Worm (Caenorhabditis elegans): ENCODE data around the gene jmjd-5.

The jmjd-5 gene

DNA sequence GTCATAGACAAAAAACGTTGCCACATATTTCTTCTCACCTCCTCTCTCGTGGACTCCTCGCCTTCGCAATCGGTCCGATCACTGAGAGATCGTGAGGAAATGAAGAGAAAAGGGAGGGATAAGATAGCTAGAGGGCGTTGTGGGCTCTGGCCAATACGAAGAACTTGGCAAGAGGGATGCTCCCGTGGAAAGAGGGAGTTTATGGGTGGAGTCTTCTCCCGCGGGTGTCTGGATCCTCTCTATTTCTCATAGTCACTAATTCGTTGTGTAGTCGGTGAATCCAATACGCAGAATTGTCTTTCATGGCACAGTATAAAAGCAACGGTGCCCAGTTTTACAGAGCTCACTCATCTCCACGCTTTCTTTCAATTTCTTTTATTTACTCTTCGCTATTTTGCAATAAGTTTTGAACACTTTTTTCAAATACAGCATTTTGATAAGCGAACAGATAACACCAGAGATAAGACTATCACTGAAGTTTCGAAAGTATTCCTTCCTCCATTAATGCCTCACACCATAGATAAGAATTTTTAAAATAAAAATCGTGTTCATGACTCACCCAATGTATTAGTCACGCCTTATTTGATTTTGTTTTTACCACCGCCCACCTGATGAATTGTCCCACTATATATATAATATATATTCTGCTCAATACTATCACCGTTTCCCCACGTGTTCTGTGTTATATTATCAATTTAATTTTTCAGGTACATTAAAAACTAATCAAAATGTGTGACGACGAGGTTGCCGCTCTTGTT is 46.8 kb upstream of the jmjd-5 start, which contains the start of gene act-1:
TSS of gene act-1 (plus strand) at position 708 of the 758 bp plus-strand sequence.
- no peak for TF ChIP-seq Y67H2A.10 (GFP tag; conservative IDR thresholded peaks at IDR 0.05)
- no peak for TF ChIP-seq pha-4 (tag; optimal IDR thresholded peaks at IDR 0.05)
- TF ChIP-seq hlh-12 (tag; optimal IDR thresholded peaks at IDR 0.05) = no peak
- no peak for TF ChIP-seq bed-2 (GFP tag; IDR thresholded peaks at IDR 0.05)
- TF ChIP-seq cebp-1 (GFP tag; IDR thresholded peaks at IDR 0.05) = no peak
- TF ChIP-seq cebp-1 (tag; optimal IDR thresholded peaks at IDR 0.05) = peak; percentile 7
- TF ChIP-seq ama-1 (optimal IDR thresholded peaks at IDR 0.05) = no peak
- no peak for TF ChIP-seq ama-1 (GFP tag; optimal IDR thresholded peaks at IDR 0.05)
- TF ChIP-seq zfh-2 (GFP tag; conservative IDR thresholded peaks at IDR 0.05) = peak; percentile 83
- TF ChIP-seq ZK185.1 (tag; optimal IDR thresholded peaks at IDR 0.05; ENCODE audit: poor library complexity, severe bottlenecking) = no peak
- TF ChIP-seq hmg-1.2 (GFP tag; IDR thresholded peaks at IDR 0.05) = peak; percentile 23; the same call in 1 of the 2 replicates
- peak; percentile 20 for TF ChIP-seq nhr-80 (tag; optimal IDR thresholded peaks at IDR 0.05)
- TF ChIP-seq somi-1 (GFP tag; optimal IDR thresholded peaks at IDR 0.05) = no peak
- peak; percentile 4 for TF ChIP-seq ceh-27 (GFP tag; optimal IDR thresholded peaks at IDR 0.05)
- TF ChIP-seq K11D2.4 (GFP tag; IDR thresholded peaks at IDR 0.05) = no peak
- TF ChIP-seq pbrm-1 (GFP tag; IDR thresholded peaks at IDR 0.05) = 0 out of 2 replicates have a peak, but pooled peaks have one; percentile 40
- no peak for TF ChIP-seq nfya-1 (tag; optimal IDR thresholded peaks at IDR 0.05; ENCODE audit: borderline replicate concordance, insufficient read depth)
- peak; percentile 33; the same call in 1 of the 2 replicates for TF ChIP-seq mcd-1 (GFP tag; IDR thresholded peaks at IDR 0.05)
- TF ChIP-seq efl-1 (GFP tag; optimal IDR thresholded peaks at IDR 0.05) = no peak

ce11 chrV:11082475-11082874 is 44.8 kb upstream of the jmjd-5 start:
- TF ChIP-seq hrde-1 (tag; optimal IDR thresholded peaks at IDR 0.05; ENCODE audit: borderline replicate concordance) (no peak), C06A6.2 (GFP tag; conservative IDR thresholded peaks at IDR 0.05) (0 out of 2 replicates have a peak, but pooled peaks have one; percentile 44), somi-1 (GFP tag; optimal IDR thresholded peaks at IDR 0.05) (peak; percentile 42), dpff-1 (tag; optimal IDR thresholded peaks at IDR 0.05) (no peak), nfyb-1 (GFP tag; IDR thresholded peaks at IDR 0.05) (peak; percentile 40; the same call in 1 of the 2 replicates), K11D2.4 (GFP tag; IDR thresholded peaks at IDR 0.05) (0 out of 2 replicates have a peak, but pooled peaks have one; percentile 15), Y95B8A.8 (GFP tag; IDR thresholded peaks at IDR 0.05) (0 out of 2 replicates have a peak, but pooled peaks have one; percentile 9), K12H6.12 (tag; optimal IDR thresholded peaks at IDR 0.05) (peak; percentile 15), F52B5.7 (tag; optimal IDR thresholded peaks at IDR 0.05) (peak; percentile 46), lin-40 (tag; optimal IDR thresholded peaks at IDR 0.05) (peak; percentile 6), athp-1 (tag; optimal IDR thresholded peaks at IDR 0.05) (no peak)

DNA sequence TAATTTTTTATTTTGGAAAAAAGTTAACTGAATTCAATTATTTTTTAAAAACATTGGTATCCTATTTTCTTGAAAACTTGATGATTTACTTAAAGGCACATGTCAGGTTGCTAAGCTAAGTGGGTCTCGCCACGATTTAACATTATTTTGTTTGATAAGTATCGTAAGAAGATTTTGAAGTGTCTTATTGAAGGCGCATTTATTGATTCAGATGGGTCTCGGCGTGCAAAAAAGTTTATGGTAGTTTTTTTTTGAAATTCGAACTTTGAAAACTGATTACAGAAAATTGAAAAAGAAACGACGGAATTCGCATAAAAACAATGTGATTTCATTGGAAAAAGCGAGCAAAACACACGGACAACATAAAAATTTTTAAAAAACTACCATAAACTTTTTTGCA is 44.3 kb upstream of the jmjd-5 start:
- peak; percentile 57; the same call in 1 of the 2 replicates for TF ChIP-seq F33H1.4 (GFP tag; IDR thresholded peaks at IDR 0.05)
- peak; percentile 77 for TF ChIP-seq lsl-1 (GFP tag; optimal IDR thresholded peaks at IDR 0.05)
- TF ChIP-seq F49E8.2 (tag; optimal IDR thresholded peaks at IDR 0.05; ENCODE audit: insufficient read depth) = no peak
- no peak for TF ChIP-seq efl-1 (GFP tag; optimal IDR thresholded peaks at IDR 0.05)
- TF ChIP-seq let-607 (tag; optimal IDR thresholded peaks at IDR 0.05) = no peak
- no peak for TF ChIP-seq cebp-2 (GFP tag; IDR thresholded peaks at IDR 0.05)
- TF ChIP-seq fkh-3 (tag; optimal IDR thresholded peaks at IDR 0.05) = no peak
- TF ChIP-seq madf-6 (GFP tag; IDR thresholded peaks at IDR 0.05) = peak; percentile 34; the same call in 1 of the 2 replicates

All from whole organism, young adult.